Worm (Caenorhabditis elegans): ENCODE results near the gene E02H4.8.

The E02H4.8 gene

ce11 chrX:14241531-14241930, 21.8 kb downstream of the E02H4.8 start:
- TF ChIP-seq zip-8 (tag; optimal IDR thresholded peaks at IDR 0.05) = no peak
- no peak for TF ChIP-seq mab-5 (tag; optimal IDR thresholded peaks at IDR 0.05)
- TF ChIP-seq hlh-1 (tag; optimal IDR thresholded peaks at IDR 0.05) = no peak
- TF ChIP-seq lin-13 (tag; optimal IDR thresholded peaks at IDR 0.05) = no peak
- TF ChIP-seq ham-2 (GFP tag; optimal IDR thresholded peaks at IDR 0.05) = no peak
- TF ChIP-seq cnd-1 (tag; optimal IDR thresholded peaks at IDR 0.05) = no peak
- TF ChIP-seq unc-120 (tag; optimal IDR thresholded peaks at IDR 0.05; ENCODE audit: poor library complexity, severe bottlenecking) = no peak
- no peak for TF ChIP-seq ceh-43 (GFP tag; optimal IDR thresholded peaks at IDR 0.05)
- TF ChIP-seq flh-1 (GFP tag; optimal IDR thresholded peaks at IDR 0.05) = no peak
- no peak for TF ChIP-seq tbx-8 (GFP tag; optimal IDR thresholded peaks at IDR 0.05)
- TF ChIP-seq lin-32 (GFP tag; optimal IDR thresholded peaks at IDR 0.05) = no peak
- no peak for TF ChIP-seq elt-1 (tag; optimal IDR thresholded peaks at IDR 0.05; ENCODE audit: borderline replicate concordance, insufficient read depth)
- no peak for TF ChIP-seq M03D4.4 (tag; optimal IDR thresholded peaks at IDR 0.05)

DNA sequence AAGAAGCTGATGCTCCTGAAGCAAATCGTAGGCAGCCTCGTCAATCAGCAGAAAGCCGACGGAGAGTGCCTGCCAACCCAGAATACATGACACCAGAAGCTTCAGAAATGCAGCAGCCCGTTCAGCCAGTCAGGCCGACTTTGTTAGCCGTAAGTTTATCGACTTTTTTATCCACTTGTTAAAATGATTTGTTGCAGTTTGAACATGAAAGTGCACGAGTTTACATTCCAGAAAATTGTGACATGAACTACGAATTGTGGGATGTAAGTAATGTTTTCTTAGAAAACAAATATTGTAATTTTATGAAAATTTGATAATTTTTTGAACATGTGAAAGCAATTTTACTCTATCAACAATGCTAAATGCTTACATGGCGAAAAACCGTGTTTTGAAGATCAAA, 23.2 kb downstream of the E02H4.8 start:
- TF ChIP-seq snpc-4 (tag; optimal IDR thresholded peaks at IDR 0.05) (no peak), elt-3 (tag; optimal IDR thresholded peaks at IDR 0.05) (no peak), ztf-11 (tag; optimal IDR thresholded peaks at IDR 0.05) (no peak), unc-39 (tag; optimal IDR thresholded peaks at IDR 0.05) (no peak), nhr-28 (tag; optimal IDR thresholded peaks at IDR 0.05) (no peak), unc-62 (GFP tag; optimal IDR thresholded peaks at IDR 0.05) (no peak), ham-2 (GFP tag; optimal IDR thresholded peaks at IDR 0.05) (no peak), lin-13 (tag; optimal IDR thresholded peaks at IDR 0.05) (no peak), hlh-1 (tag; optimal IDR thresholded peaks at IDR 0.05) (no peak), elt-1 (tag; optimal IDR thresholded peaks at IDR 0.05; ENCODE audit: borderline replicate concordance, insufficient read depth) (no peak), nhr-2 (tag; optimal IDR thresholded peaks at IDR 0.05) (no peak), ces-1 (GFP tag; optimal IDR thresholded peaks at IDR 0.05) (no peak), drap-1 (GFP tag; optimal IDR thresholded peaks at IDR 0.05) (no peak), tbx-8 (GFP tag; optimal IDR thresholded peaks at IDR 0.05) (no peak), lsy-2 (tag; optimal IDR thresholded peaks at IDR 0.05) (no peak), M03D4.4 (tag; optimal IDR thresholded peaks at IDR 0.05) (no peak), sptf-1 (tag; optimal IDR thresholded peaks at IDR 0.05) (no peak), lin-32 (GFP tag; optimal IDR thresholded peaks at IDR 0.05) (no peak)

DNA sequence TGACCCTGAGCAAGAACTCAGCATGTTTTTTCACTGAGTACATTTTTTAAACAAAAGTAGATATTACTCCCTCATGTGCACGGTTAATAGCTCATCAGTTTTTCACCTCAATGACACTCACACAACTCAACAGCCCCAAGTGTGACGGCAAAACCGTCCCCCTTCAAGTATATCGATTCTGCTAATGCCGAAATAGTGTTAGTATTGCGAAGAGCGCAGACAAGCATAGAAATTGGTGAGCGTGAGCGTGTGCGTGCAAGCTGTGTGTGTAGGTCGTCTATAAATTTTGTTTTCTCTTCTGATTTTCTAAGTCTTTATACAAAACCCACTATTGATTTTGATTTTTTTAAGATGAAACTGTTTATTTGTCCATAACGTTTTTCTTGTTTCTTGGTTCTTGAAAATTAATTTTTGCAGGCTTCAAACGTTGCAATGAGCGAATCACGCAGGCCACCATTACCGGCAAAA, 25.0 kb downstream of the E02H4.8 start, which contains the start of gene K04C1.2:
K04C1.2 (plus strand) TSS at position 418 of the 468 bp plus-strand sequence.
- TF ChIP-seq unc-120 (tag; optimal IDR thresholded peaks at IDR 0.05; ENCODE audit: poor library complexity, severe bottlenecking) (peak; percentile 16), ces-1 (GFP tag; optimal IDR thresholded peaks at IDR 0.05) (peak; percentile 68), ham-2 (GFP tag; optimal IDR thresholded peaks at IDR 0.05) (peak; percentile 59), snpc-4 (tag; optimal IDR thresholded peaks at IDR 0.05) (no peak), lin-13 (tag; optimal IDR thresholded peaks at IDR 0.05) (no peak), ceh-39 (tag; optimal IDR thresholded peaks at IDR 0.05) (peak; percentile 95)

DNA sequence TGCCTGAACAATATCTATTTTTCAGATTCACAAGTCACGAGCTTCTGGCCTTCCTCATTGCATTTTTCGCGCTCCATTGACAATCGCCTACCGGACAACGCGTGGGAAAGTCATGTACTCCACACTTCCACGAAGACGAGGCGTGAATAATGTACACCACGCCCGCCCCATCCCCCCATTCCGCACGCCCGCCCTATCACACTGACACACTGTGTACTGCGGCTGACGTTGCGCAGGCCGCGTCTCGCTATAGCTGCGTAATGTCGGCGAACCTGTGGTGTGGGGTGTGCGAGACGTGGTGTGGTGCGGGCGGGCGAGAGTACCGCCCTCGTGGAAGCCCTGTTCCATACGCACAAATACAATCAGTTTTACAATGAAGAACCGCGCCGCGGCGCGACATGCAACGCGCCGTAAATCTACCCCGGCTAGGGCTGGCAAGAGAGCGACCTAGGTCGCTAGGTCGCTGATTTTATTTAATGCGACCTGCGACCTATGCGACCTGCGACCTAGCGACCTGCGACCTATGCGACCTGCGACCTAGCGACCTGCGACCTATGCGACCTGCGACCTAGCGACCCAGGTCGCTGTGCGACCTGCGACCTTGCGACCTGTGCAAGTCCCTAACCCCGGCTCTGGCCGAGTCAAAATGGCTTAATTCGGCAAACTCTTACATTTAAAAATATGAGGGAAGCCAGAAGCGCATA, 27.1 kb downstream of the E02H4.8 start:
- TF ChIP-seq lin-13 (tag; optimal IDR thresholded peaks at IDR 0.05) = no peak
- peak; percentile 27 for TF ChIP-seq sptf-1 (tag; optimal IDR thresholded peaks at IDR 0.05)

ce11 chrX:14234932-14235331, 28.4 kb downstream of the E02H4.8 start, which contains the start of gene srg-37:
Gene srg-37, minus strand, starts transcription at chrX:14235032.
- TF ChIP-seq cnd-1 (tag; optimal IDR thresholded peaks at IDR 0.05) (no peak), mab-5 (tag; optimal IDR thresholded peaks at IDR 0.05) (no peak), ceh-43 (GFP tag; optimal IDR thresholded peaks at IDR 0.05) (no peak), unc-120 (tag; optimal IDR thresholded peaks at IDR 0.05; ENCODE audit: poor library complexity, severe bottlenecking) (no peak), unc-39 (tag; optimal IDR thresholded peaks at IDR 0.05) (no peak), mep-1 (tag; optimal IDR thresholded peaks at IDR 0.05) (no peak), nhr-12 (tag; optimal IDR thresholded peaks at IDR 0.05) (no peak), ceh-83 (GFP tag; optimal IDR thresholded peaks at IDR 0.05) (no peak), drap-1 (GFP tag; optimal IDR thresholded peaks at IDR 0.05) (no peak), nhr-76 (tag; optimal IDR thresholded peaks at IDR 0.05) (no peak), unc-62 (GFP tag; optimal IDR thresholded peaks at IDR 0.05) (no peak), M03D4.4 (tag; optimal IDR thresholded peaks at IDR 0.05) (no peak), lin-32 (GFP tag; optimal IDR thresholded peaks at IDR 0.05) (no peak), sptf-1 (tag; optimal IDR thresholded peaks at IDR 0.05) (no peak), blmp-1 (tag; optimal IDR thresholded peaks at IDR 0.05) (no peak), pha-4 (tag; optimal IDR thresholded peaks at IDR 0.05) (no peak), snpc-4 (tag; optimal IDR thresholded peaks at IDR 0.05) (no peak), nhr-28 (tag; optimal IDR thresholded peaks at IDR 0.05) (no peak), hlh-1 (tag; optimal IDR thresholded peaks at IDR 0.05) (no peak)
